Worm (Caenorhabditis elegans): ENCODE results near the gene T25E12.16.

ce11 chrV:16752089-16753030, 18.8 kb upstream of the T25E12.16 start:
- TF ChIP-seq blmp-1 (tag; optimal IDR thresholded peaks at IDR 0.05; ENCODE audit: insufficient read depth): no peak
- TF ChIP-seq Y55F3AM.14 (GFP tag; optimal IDR thresholded peaks at IDR 0.05): no peak
- no peak for TF ChIP-seq elt-1 (tag; optimal IDR thresholded peaks at IDR 0.05)
- TF ChIP-seq skn-1 (tag; optimal IDR thresholded peaks at IDR 0.05): no peak
- TF ChIP-seq ztf-11 (tag; optimal IDR thresholded peaks at IDR 0.05): no peak
- no peak for TF ChIP-seq lsy-2 (tag; optimal IDR thresholded peaks at IDR 0.05)
- no peak for TF ChIP-seq lin-13 (GFP tag; optimal IDR thresholded peaks at IDR 0.05)
- no peak for TF ChIP-seq nhr-12 (tag; optimal IDR thresholded peaks at IDR 0.05)
- TF ChIP-seq alr-1 (tag; optimal IDR thresholded peaks at IDR 0.05): no peak
- TF ChIP-seq fos-1 (tag; optimal IDR thresholded peaks at IDR 0.05): no peak
- no peak for TF ChIP-seq mdl-1 (tag; optimal IDR thresholded peaks at IDR 0.05)
- TF ChIP-seq nhr-11 (tag; optimal IDR thresholded peaks at IDR 0.05): no peak
- TF ChIP-seq nhr-77 (tag; optimal IDR thresholded peaks at IDR 0.05): no peak
- no peak for TF ChIP-seq ceh-82 (tag; optimal IDR thresholded peaks at IDR 0.05)

Data from whole organism, L2 larva.